Worm (Caenorhabditis elegans): Measurements from ENCODE around the gene ttr-19.

ce11 chrV:10241121-10241803, 14.0 kb upstream of the ttr-19 start, which contains the start of the genes C12D8.21 and col-148:
- TF ChIP-seq nhr-28 (tag; optimal IDR thresholded peaks at IDR 0.05) (no peak), lin-32 (GFP tag; optimal IDR thresholded peaks at IDR 0.05) (no peak), zip-8 (tag; optimal IDR thresholded peaks at IDR 0.05) (no peak)
